Fruit fly (Drosophila melanogaster) whole organism, wandering third instar larva: ENCODE data around the gene CG43693.

Experiments used
- CG9705 ChIP-seq: fragments of 200-800 bp; sonication (Bioruptor generic); optimal IDR thresholded peaks from 2 replicates; lab custom pipeline; 2018; ENCODE audit warnings: missing biosample characterization, mild to moderate bottlenecking, missing genetic modification characterization
- Dif ChIP-seq: fragments of 200-275, 200-300 bp; sonication (Bioruptor generic); optimal IDR thresholded peaks from 2 replicates; lab custom pipeline; 2018; ENCODE audit warnings: missing biosample characterization, missing genetic modification characterization; ENCODE audit not compliant: partially characterized antibody
- Hr78 ChIP-seq: fragments of >200 bp; optimal IDR thresholded peaks from 2 replicates; lab custom pipeline; 2017; ENCODE audit warnings: missing biosample characterization, missing genetic modification characterization
- dmrt93B ChIP-seq: fragments of 200-800 bp; sonication (Bioruptor generic); optimal IDR thresholded peaks from 2 replicates; lab custom pipeline; 2018; ENCODE audit warnings: missing biosample characterization, mild to moderate bottlenecking, missing genetic modification characterization
- fru ChIP-seq: fragments of 200-800 bp; sonication (Bioruptor generic); optimal IDR thresholded peaks from 3 replicates; lab custom pipeline; 2016; ENCODE audit warnings: missing biosample characterization, mild to moderate bottlenecking, missing genetic modification characterization
- h ChIP-seq: fragments of 200-800 bp; sonication (Bioruptor generic); optimal IDR thresholded peaks from 3 replicates; lab custom pipeline; 2016; ENCODE audit warnings: missing biosample characterization, mild to moderate bottlenecking, missing genetic modification characterization
- jim ChIP-seq: fragments of 175-275, 200-325 bp; sonication (Bioruptor generic); optimal IDR thresholded peaks from 2 replicates; lab custom pipeline; 2016; ENCODE audit warnings: missing biosample characterization, mild to moderate bottlenecking, missing genetic modification characterization
- lola ChIP-seq: fragments of >200 bp; optimal IDR thresholded peaks from 2 replicates; lab custom pipeline; 2017; ENCODE audit warnings: missing biosample characterization, missing genetic modification characterization
- woc ChIP-seq: sonication (Bioruptor generic); optimal IDR thresholded peaks from 2 replicates; lab custom pipeline; 2016; ENCODE audit warnings: missing biosample characterization, mild to moderate bottlenecking, missing genetic modification characterization

- no peak for TF ChIP-seq CG9705
- TF ChIP-seq dmrt93B (GFP tag; lab: Kevin White, UChicago) = no peak
- no peak for TF ChIP-seq Hr78 (GFP tag; lab: Kevin White, UChicago)
- no peak for TF ChIP-seq lola (GFP tag; lab: Kevin White, UChicago)
- no peak for TF ChIP-seq h (GFP tag; lab: Kevin White, UChicago)
- no peak for TF ChIP-seq woc
- no peak for TF ChIP-seq fru (GFP tag; lab: Kevin White, UChicago)
- peak; percentile 11 for TF ChIP-seq jim (GFP tag; lab: Kevin White, UChicago)
- TF ChIP-seq Dif (GFP tag; lab: Kevin White, UChicago) = peak; percentile 47
Measured at dm6 chr3L:11070372-11070854, 19.2 kb upstream of the CG43693 start, which contains the start of gene Mocs1.
